Worm (Caenorhabditis elegans) whole organism, mixed stage, embryonic: ENCODE data around the gene ric-3.

Experiments
- M03D4.4 ChIP-seq: sonication (generic microtip); optimal IDR thresholded peaks from 2 replicates; lab custom pipeline; 2017; ENCODE audit warnings: mild to moderate bottlenecking, missing genetic modification characterization, missing compliant biosample characterization
- bed-3 ChIP-seq: fragments of 200-800 bp; sonication (Bioruptor generic); optimal IDR thresholded peaks from 3 replicates; lab custom pipeline; 2018; ENCODE audit warnings: mild to moderate bottlenecking, missing genetic modification characterization, moderate library complexity, missing compliant biosample characterization
- blmp-1 ChIP-seq: fragments of 150-350 bp; optimal IDR thresholded peaks from 2 replicates; lab custom pipeline; 2014; ENCODE audit warnings: missing biosample characterization, missing genetic modification characterization
- ceh-39 ChIP-seq: fragments of 150-350 bp; optimal IDR thresholded peaks from 2 replicates; lab custom pipeline; 2014; ENCODE audit warnings: missing biosample characterization, missing genetic modification characterization
- ceh-43 ChIP-seq: fragments of 200-800 bp; sonication (Bioruptor generic); optimal IDR thresholded peaks from 2 replicates; lab custom pipeline; 2018; ENCODE audit warnings: mild to moderate bottlenecking, missing genetic modification characterization, moderate library complexity, missing compliant biosample characterization
- ceh-83 ChIP-seq: fragments of 200-800 bp; sonication (Bioruptor generic); optimal IDR thresholded peaks from 2 replicates; lab custom pipeline; 2018; ENCODE audit warnings: mild to moderate bottlenecking, missing genetic modification characterization, missing compliant biosample characterization
- ces-1 ChIP-seq: fragments of 150-350 bp; optimal IDR thresholded peaks from 2 replicates; lab custom pipeline; 2014; ENCODE audit warnings: missing biosample characterization, missing genetic modification reagents, missing genetic modification characterization
- cnd-1 ChIP-seq: fragments of 200-800 bp; sonication (Bioruptor generic); optimal IDR thresholded peaks from 2 replicates; lab custom pipeline; 2018; ENCODE audit warnings: mild to moderate bottlenecking, missing genetic modification characterization, missing compliant biosample characterization
- drap-1 ChIP-seq: fragments of 200-800 bp; sonication (Bioruptor generic); optimal IDR thresholded peaks from 3 replicates; lab custom pipeline; 2018; ENCODE audit warnings: mild to moderate bottlenecking, missing genetic modification characterization, missing compliant biosample characterization
- elt-1 ChIP-seq: sonication (generic microtip); optimal IDR thresholded peaks from 2 replicates; lab custom pipeline; 2017; ENCODE audit warnings: missing genetic modification characterization, mild to moderate bottlenecking, missing compliant biosample characterization, antibody characterized with exemption, moderate library complexity, borderline replicate concordance; ENCODE audit not compliant: insufficient read depth
- elt-3 ChIP-seq: fragments of 150-350 bp; optimal IDR thresholded peaks from 2 replicates; lab custom pipeline; 2014; ENCODE audit warnings: missing biosample characterization, missing genetic modification characterization
- flh-1 ChIP-seq: fragments of 200-800 bp; sonication (Bioruptor generic); optimal IDR thresholded peaks from 2 replicates; lab custom pipeline; 2018; ENCODE audit warnings: mild to moderate bottlenecking, missing genetic modification characterization, moderate library complexity, missing compliant biosample characterization
- ham-2 ChIP-seq: fragments of 200-800 bp; sonication (Bioruptor generic); optimal IDR thresholded peaks from 2 replicates; lab custom pipeline; 2018; ENCODE audit warnings: mild to moderate bottlenecking, missing genetic modification characterization, missing compliant biosample characterization
- hlh-1 ChIP-seq: fragments of 150-350 bp; optimal IDR thresholded peaks from 2 replicates; lab custom pipeline; 2014; ENCODE audit warnings: missing biosample characterization, missing genetic modification reagents, missing genetic modification characterization
- lin-13 ChIP-seq: fragments of 150-350 bp; optimal IDR thresholded peaks from 2 replicates; lab custom pipeline; 2014; ENCODE audit warnings: missing biosample characterization, missing genetic modification characterization
- lin-32 ChIP-seq: fragments of 200-800 bp; sonication (Bioruptor generic); optimal IDR thresholded peaks from 2 replicates; lab custom pipeline; 2018; ENCODE audit warnings: mild to moderate bottlenecking, missing genetic modification characterization, missing compliant biosample characterization
- lsy-2 ChIP-seq: fragments of 150-350 bp; optimal IDR thresholded peaks from 2 replicates; lab custom pipeline; 2014; ENCODE audit warnings: missing biosample characterization, missing genetic modification characterization
- mab-5 ChIP-seq: fragments of 150-350 bp; optimal IDR thresholded peaks from 2 replicates; lab custom pipeline; 2014; ENCODE audit warnings: missing biosample characterization, missing genetic modification characterization
- mep-1 ChIP-seq: fragments of 150-350 bp; optimal IDR thresholded peaks from 2 replicates; lab custom pipeline; 2017; ENCODE audit warnings: missing biosample characterization, missing genetic modification reagents, missing genetic modification characterization, inconsistent platforms
- mls-2 ChIP-seq: sonication (generic microtip); optimal IDR thresholded peaks from 2 replicates; lab custom pipeline; 2016; ENCODE audit warnings: mild to moderate bottlenecking, missing genetic modification characterization, moderate library complexity, missing compliant biosample characterization
- nhr-12 ChIP-seq: fragments of 150-350 bp; optimal IDR thresholded peaks from 2 replicates; lab custom pipeline; 2014; ENCODE audit warnings: missing biosample characterization, missing genetic modification characterization
- nhr-2 ChIP-seq: fragments of 150-350 bp; optimal IDR thresholded peaks from 2 replicates; lab custom pipeline; 2014; ENCODE audit warnings: missing biosample characterization, missing genetic modification characterization
- nhr-237 ChIP-seq: fragments of 150-350 bp; optimal IDR thresholded peaks from 2 replicates; lab custom pipeline; 2014; ENCODE audit warnings: missing biosample characterization, missing genetic modification characterization
- nhr-28 ChIP-seq: fragments of 150-350 bp; optimal IDR thresholded peaks from 2 replicates; lab custom pipeline; 2014; ENCODE audit warnings: missing biosample characterization, missing genetic modification characterization
- nhr-76 ChIP-seq: sonication (generic microtip); optimal IDR thresholded peaks from 2 replicates; lab custom pipeline; 2017; ENCODE audit warnings: missing biosample characterization, missing genetic modification characterization
- pha-4 ChIP-seq: fragments of 150-350 bp; optimal IDR thresholded peaks from 2 replicates; lab custom pipeline; 2018; ENCODE audit warnings: missing biosample characterization, missing genetic modification reagents, missing genetic modification characterization
- sem-2 ChIP-seq: fragments of 200-800 bp; sonication (Bioruptor generic); optimal IDR thresholded peaks from 2 replicates; lab custom pipeline; 2018; ENCODE audit warnings: mild to moderate bottlenecking, missing genetic modification characterization, missing compliant biosample characterization
- snpc-4 ChIP-seq: fragments of 150-350 bp; optimal IDR thresholded peaks from 2 replicates; lab custom pipeline; 2014; ENCODE audit warnings: missing biosample characterization, missing genetic modification characterization
- sptf-1 ChIP-seq: sonication (generic microtip); optimal IDR thresholded peaks from 2 replicates; lab custom pipeline; 2017; ENCODE audit warnings: mild to moderate bottlenecking, missing genetic modification characterization, moderate library complexity, missing compliant biosample characterization
- tbx-8 ChIP-seq: fragments of 200-800 bp; sonication (Bioruptor generic); optimal IDR thresholded peaks from 2 replicates; lab custom pipeline; 2018; ENCODE audit warnings: mild to moderate bottlenecking, missing genetic modification characterization, moderate library complexity, missing compliant biosample characterization
- unc-120 ChIP-seq: sonication (generic microtip); optimal IDR thresholded peaks from 2 replicates; lab custom pipeline; 2017; ENCODE audit warnings: missing genetic modification characterization, missing compliant biosample characterization; ENCODE audit not compliant: poor library complexity, severe bottlenecking
- unc-39 ChIP-seq: fragments of 150-350 bp; optimal IDR thresholded peaks from 2 replicates; lab custom pipeline; 2014; ENCODE audit warnings: missing biosample characterization, missing genetic modification characterization
- unc-62 ChIP-seq: fragments of 150-350 bp; optimal IDR thresholded peaks from 2 replicates; lab custom pipeline; 2014; ENCODE audit warnings: missing biosample characterization, missing genetic modification reagents, missing genetic modification characterization
- zip-8 ChIP-seq: fragments of 150-350 bp; optimal IDR thresholded peaks from 2 replicates; lab custom pipeline; 2014; ENCODE audit warnings: missing biosample characterization, missing genetic modification characterization
- ztf-11 ChIP-seq: fragments of 150-350 bp; optimal IDR thresholded peaks from 2 replicates; lab custom pipeline; 2014; ENCODE audit warnings: missing biosample characterization, missing genetic modification characterization

ric-3 gene

ce11 chrIV:7836491-7836890 is 18.4 kb downstream of the ric-3 start:
- TF ChIP-seq blmp-1: peak; percentile 6
- no peak for TF ChIP-seq nhr-76 (tag; lab: Kevin White, UChicago)

ce11 chrIV:7838426-7838825 is 20.4 kb downstream of the ric-3 start, which contains the start of gene C06A6.7:
C06A6.7 (minus strand) TSS chrIV:7838526.
- TF ChIP-seq sem-2 (GFP tag; lab: Kevin White, UChicago): no peak
- no peak for TF ChIP-seq mls-2
- no peak for TF ChIP-seq ceh-39 (tag; lab: Kevin White, UChicago)
- TF ChIP-seq nhr-28: no peak
- TF ChIP-seq flh-1 (GFP tag; lab: Kevin White, UChicago): no peak
- no peak for TF ChIP-seq tbx-8 (GFP tag; lab: Kevin White, UChicago)
- TF ChIP-seq bed-3 (GFP tag; lab: Kevin White, UChicago): no peak
- no peak for TF ChIP-seq unc-120 (tag; lab: Kevin White, UChicago)
- TF ChIP-seq cnd-1: no peak
- no peak for TF ChIP-seq unc-39 (tag; lab: Kevin White, UChicago)
- no peak for TF ChIP-seq ham-2
- TF ChIP-seq mep-1 (tag; lab: Kevin White, UChicago): no peak
- no peak for TF ChIP-seq lin-13
- no peak for TF ChIP-seq lsy-2
- TF ChIP-seq ces-1 (GFP tag; lab: Kevin White, UChicago): no peak
- TF ChIP-seq nhr-2: no peak
- TF ChIP-seq elt-1: no peak
- no peak for TF ChIP-seq mab-5
- no peak for TF ChIP-seq snpc-4

- TF ChIP-seq hlh-1 (tag; lab: Kevin White, UChicago): no peak
- peak; percentile 25 for TF ChIP-seq mls-2
These were observed 21.9 kb downstream of the ric-3 start for ce11 chrIV:7839923-7840322.

ce11 chrIV:7841218-7841617 is 23.2 kb downstream of the ric-3 start:
- no peak for TF ChIP-seq unc-62 (GFP tag; lab: Kevin White, UChicago)
- TF ChIP-seq lin-13: no peak
- TF ChIP-seq bed-3 (GFP tag; lab: Kevin White, UChicago): no peak

- TF ChIP-seq unc-39 (tag; lab: Kevin White, UChicago) (no peak), ces-1 (GFP tag; lab: Kevin White, UChicago) (no peak), lsy-2 (no peak)
- TF ChIP-seq, all 35 proteins: peak for 0
These were observed 26.4 kb downstream of the ric-3 start for ce11 chrIV:7844333-7844973.

ce11 chrIV:7845585-7845984 is 27.5 kb downstream of the ric-3 start:
- TF ChIP-seq nhr-2 (peak; percentile 13), elt-3 (tag; lab: Kevin White, UChicago) (no peak), nhr-237 (tag; lab: Kevin White, UChicago) (no peak), unc-39 (tag; lab: Kevin White, UChicago) (no peak), flh-1 (GFP tag; lab: Kevin White, UChicago) (no peak), mep-1 (tag; lab: Kevin White, UChicago) (peak; percentile 68), zip-8 (tag; lab: Kevin White, UChicago) (no peak), blmp-1 (no peak), ham-2 (peak; percentile 43), lin-32 (GFP tag; lab: Kevin White, UChicago) (no peak), M03D4.4 (tag; lab: Kevin White, UChicago) (peak; percentile 41), nhr-76 (tag; lab: Kevin White, UChicago) (no peak), hlh-1 (tag; lab: Kevin White, UChicago) (peak; percentile 55), sem-2 (GFP tag; lab: Kevin White, UChicago) (no peak), mls-2 (peak; percentile 83), mab-5 (no peak), unc-120 (tag; lab: Kevin White, UChicago) (peak; percentile 75), cnd-1 (peak; percentile 46), pha-4 (tag; lab: Kevin White, UChicago) (peak; percentile 59), ceh-39 (tag; lab: Kevin White, UChicago) (no peak), elt-1 (no peak), nhr-12 (no peak), unc-62 (GFP tag; lab: Kevin White, UChicago) (peak; percentile 52), snpc-4 (no peak), ceh-43 (GFP tag; lab: Kevin White, UChicago) (peak; percentile 18), sptf-1 (tag; lab: Kevin White, UChicago) (peak; percentile 84), lin-13 (no peak), ces-1 (GFP tag; lab: Kevin White, UChicago) (peak; percentile 55), drap-1 (GFP tag; lab: Kevin White, UChicago) (peak; percentile 76), ceh-83 (no peak), bed-3 (GFP tag; lab: Kevin White, UChicago) (no peak), tbx-8 (GFP tag; lab: Kevin White, UChicago) (no peak), ztf-11 (tag; lab: Kevin White, UChicago) (peak; percentile 67), nhr-28 (no peak), lsy-2 (peak; percentile 39)
